Fruit fly (Drosophila melanogaster): ENCODE data around the gene Klp31E.

The Klp31E gene

DNA sequence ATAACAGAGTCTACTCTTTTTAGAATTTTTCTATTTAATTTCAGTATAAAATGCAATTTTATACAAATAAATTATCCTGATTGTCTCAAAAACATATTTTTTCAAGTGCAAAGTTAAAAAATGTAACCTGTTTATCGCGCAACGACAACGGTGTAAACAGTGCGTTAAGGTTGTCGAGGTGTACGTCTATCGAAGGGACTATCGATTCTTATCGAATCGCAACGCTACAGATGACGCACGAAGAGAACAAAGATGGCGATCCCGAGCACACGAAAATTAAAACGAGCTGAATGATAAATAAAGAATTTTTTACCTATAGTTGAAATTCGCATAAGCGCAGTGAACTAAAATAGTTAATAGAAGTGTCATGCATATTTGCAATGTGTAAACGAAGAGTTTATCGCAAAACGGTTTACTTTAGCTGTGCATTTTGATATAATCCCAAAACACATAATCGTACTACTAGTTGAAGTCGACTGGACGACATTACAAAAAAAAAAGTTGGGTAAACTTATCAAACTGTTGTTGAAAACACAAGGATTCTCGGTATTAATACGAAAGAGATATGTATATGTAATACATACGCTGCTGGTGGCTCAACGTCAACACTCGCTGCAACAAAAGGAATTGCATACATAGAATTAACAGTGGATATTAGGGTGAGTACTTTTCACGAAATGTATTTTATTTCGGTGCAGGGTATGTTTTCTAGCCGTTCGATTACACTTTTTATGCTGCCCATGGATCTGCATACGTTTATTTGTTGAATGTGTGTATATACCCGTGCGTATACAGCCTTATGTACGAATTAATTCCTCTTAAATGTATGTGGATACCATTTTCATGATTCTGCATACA, 25.7 kb upstream of the Klp31E start, which contains the start of gene da (continued):
- TF ChIP-seq bbx (GFP tag; IDR thresholded peaks at IDR 0.05; ENCODE audit: partially characterized antibody) (peak; percentile 60), dysf (GFP tag; IDR thresholded peaks at IDR 0.05) (peak; percentile 64; the same call in 2 of the 3 replicates), Dll (GFP tag; IDR thresholded peaks at IDR 0.05; ENCODE audit: partially characterized antibody) (peak; percentile 46; the same call in 2 of the 4 replicates), CG9609 (GFP tag; optimal IDR thresholded peaks at IDR 0.05) (peak; percentile 56), Chrac-16 (GFP tag; optimal IDR thresholded peaks at IDR 0.05) (peak; percentile 56), CG3995 (GFP tag; optimal IDR thresholded peaks at IDR 0.05) (peak; percentile 63), D19A (tag; optimal IDR thresholded peaks at IDR 0.05) (peak; percentile 75), nau (GFP tag; optimal IDR thresholded peaks at IDR 0.05) (no peak), CG16863 (GFP tag; optimal IDR thresholded peaks at IDR 0.05) (peak; percentile 57), Dek (tag; optimal IDR thresholded peaks at IDR 0.05) (peak; percentile 65), CG4730 (GFP tag; IDR thresholded peaks at IDR 0.05) (no peak), odd (GFP tag; optimal IDR thresholded peaks at IDR 0.05) (peak; percentile 23), her (GFP tag; optimal IDR thresholded peaks at IDR 0.05) (peak; percentile 46), gcm2 (GFP tag; optimal IDR thresholded peaks at IDR 0.05) (no peak), CG6689 (GFP tag; IDR thresholded peaks at IDR 0.05) (peak; percentile 64), CG34224 (GFP tag; IDR thresholded peaks at IDR 0.05; ENCODE audit: partially characterized antibody) (peak; percentile 68), Lpt (GFP tag; optimal IDR thresholded peaks at IDR 0.05) (no peak), CG10543 (GFP tag; optimal IDR thresholded peaks at IDR 0.05) (peak; percentile 21), CG10431 (GFP tag; optimal IDR thresholded peaks at IDR 0.05) (peak; percentile 4), gsb (GFP tag; IDR thresholded peaks at IDR 0.05) (no peak), bcd (GFP tag; optimal IDR thresholded peaks at IDR 0.05) (peak; percentile 58), CG11695 (GFP tag; IDR thresholded peaks at IDR 0.05) (0 out of 3 replicates have a peak, but pooled peaks have one; percentile 38), Hsf (GFP tag; optimal IDR thresholded peaks at IDR 0.05) (peak; percentile 73), CoRest (tag; optimal IDR thresholded peaks at IDR 0.05) (peak; percentile 73), wek (GFP tag; optimal IDR thresholded peaks at IDR 0.05) (peak; percentile 15), Kr (GFP tag; optimal IDR thresholded peaks at IDR 0.05) (no peak), MTF-1 (GFP tag; optimal IDR thresholded peaks at IDR 0.05; ENCODE audit: borderline replicate concordance) (no peak), HLH4C (GFP tag; IDR thresholded peaks at IDR 0.05; ENCODE audit: partially characterized antibody) (peak; percentile 61; the same call in 2 of the 3 replicates), CG17359 (tag; optimal IDR thresholded peaks at IDR 0.05) (peak; percentile 68), az2 (GFP tag; optimal IDR thresholded peaks at IDR 0.05) (peak; percentile 68), insv (GFP tag; optimal IDR thresholded peaks at IDR 0.05) (no peak), ttk (GFP tag; IDR thresholded peaks at IDR 0.05) (0 out of 2 replicates have a peak, but pooled peaks have one; percentile 19), CG30403 (GFP tag; optimal IDR thresholded peaks at IDR 0.05) (peak; percentile 77), CG18011 (GFP tag; optimal IDR thresholded peaks at IDR 0.05) (peak; percentile 20), CG12659 (GFP tag; optimal IDR thresholded peaks at IDR 0.05) (peak; percentile 91), br (optimal IDR thresholded peaks at IDR 0.05) (no peak), Oaz (GFP tag; IDR thresholded peaks at IDR 0.05) (no peak), CG11093 (GFP tag; IDR thresholded peaks at IDR 0.05) (no peak), dati (GFP tag; IDR thresholded peaks at IDR 0.05) (no peak), CG7928 (GFP tag; optimal IDR thresholded peaks at IDR 0.05) (no peak), CG16779 (GFP tag; IDR thresholded peaks at IDR 0.05) (no peak), CG13424 (tag; optimal IDR thresholded peaks at IDR 0.05) (peak; percentile 64), CG12071 (GFP tag; optimal IDR thresholded peaks at IDR 0.05) (no peak), ro (GFP tag; IDR thresholded peaks at IDR 0.05) (no peak), gfzf (GFP tag; optimal IDR thresholded peaks at IDR 0.05) (peak; percentile 21), Ada2b (GFP tag; IDR thresholded peaks at IDR 0.05) (peak; percentile 61), CG2678 (tag; optimal IDR thresholded peaks at IDR 0.05) (peak; percentile 63), Side (GFP tag; optimal IDR thresholded peaks at IDR 0.05) (peak; percentile 38), kni (GFP tag; optimal IDR thresholded peaks at IDR 0.05) (no peak)

Measured in whole organism, embryonic.